Worm (Caenorhabditis elegans): Measurements from ENCODE around the gene F14F7.7.

ce11 chrIII:13011927-13012326, 18.8 kb upstream of the F14F7.7 start:
- no peak for TF ChIP-seq fkh-8 (tag; optimal IDR thresholded peaks at IDR 0.05)
- no peak for TF ChIP-seq mab-9 (GFP tag; IDR thresholded peaks at IDR 0.05)
- TF ChIP-seq nhr-71 (tag; optimal IDR thresholded peaks at IDR 0.05), result no peak
- no peak for TF ChIP-seq tlp-1 (tag; optimal IDR thresholded peaks at IDR 0.05)
- no peak for TF ChIP-seq lin-39 (tag; optimal IDR thresholded peaks at IDR 0.05)
- no peak for TF ChIP-seq unc-62 (GFP tag; optimal IDR thresholded peaks at IDR 0.05)
- no peak for TF ChIP-seq F16B12.6 (tag; optimal IDR thresholded peaks at IDR 0.05)
- peak in 1 of 2 experiments; percentile 49 for TF ChIP-seq lsy-2 (tag; optimal IDR thresholded peaks at IDR 0.05)
- TF ChIP-seq snpc-4 (tag; optimal IDR thresholded peaks at IDR 0.05), result no peak
- TF ChIP-seq elt-2 (tag; optimal IDR thresholded peaks at IDR 0.05), result no peak
- TF ChIP-seq lin-13 (GFP tag; optimal IDR thresholded peaks at IDR 0.05), result no peak
- TF ChIP-seq nhr-77 (tag; optimal IDR thresholded peaks at IDR 0.05), result no peak

All from whole organism, L1 larva.